Fruit fly (Drosophila melanogaster) whole organism, embryonic: Measurements from ENCODE around the gene CG33307.

Experiments used
- Aef1 ChIP-seq: fragments of 200-800 bp; sonication (Bioruptor generic); IDR thresholded peaks from 3 replicates; pipeline ENCODE4 v1.3.6; 2022; ENCODE audit warnings: missing biosample characterization, missing genetic modification characterization
- CG11696 ChIP-seq: fragments of 200-800 bp; sonication (Bioruptor generic); IDR thresholded peaks from 2 replicates; pipeline ENCODE4 v1.3.6; 2022; ENCODE audit warnings: missing biosample characterization, missing genetic modification characterization
- CG12219 ChIP-seq: fragments of 200-800 bp; sonication (Bioruptor generic); optimal IDR thresholded peaks from 3 replicates; lab custom pipeline; 2018; ENCODE audit warnings: missing biosample characterization, mild to moderate bottlenecking, missing genetic modification characterization
- CG1233 ChIP-seq: fragments of 200-800 bp; sonication (Bioruptor generic); optimal IDR thresholded peaks from 4 replicates; lab custom pipeline; 2018; ENCODE audit warnings: missing biosample characterization, mild to moderate bottlenecking, missing genetic modification characterization
- CG14050 ChIP-seq: fragments of 200-800 bp; sonication (Bioruptor generic); IDR thresholded peaks from 3 replicates; pipeline ENCODE4 v1.3.6; 2022; ENCODE audit warnings: missing biosample characterization, missing genetic modification characterization
- CG14965 ChIP-seq: fragments of 200-800 bp; sonication (Bioruptor generic); optimal IDR thresholded peaks from 2 replicates; lab custom pipeline; 2016; ENCODE audit warnings: missing biosample characterization, missing genetic modification characterization, borderline replicate concordance
- CG16815 ChIP-seq: fragments of 200-800 bp; sonication (Bioruptor generic); optimal IDR thresholded peaks from 3 replicates; lab custom pipeline; 2017; ENCODE audit warnings: missing biosample characterization, mild to moderate bottlenecking, missing genetic modification characterization
- CG2116 ChIP-seq: fragments of 200-800 bp; sonication (Bioruptor generic); optimal IDR thresholded peaks from 3 replicates; lab custom pipeline; 2018; ENCODE audit warnings: missing biosample characterization, mild to moderate bottlenecking, missing genetic modification characterization
- CG31224 ChIP-seq: fragments of 200-800 bp; sonication (Bioruptor generic); IDR thresholded peaks from 2 replicates; pipeline ENCODE4 v1.3.6; 2022; ENCODE audit warnings: missing biosample characterization, missing genetic modification characterization
- CG4707 ChIP-seq: fragments of 200-800 bp; sonication (Bioruptor generic); optimal IDR thresholded peaks from 2 replicates; lab custom pipeline; 2018; ENCODE audit warnings: missing biosample characterization, mild to moderate bottlenecking, missing genetic modification characterization, moderate library complexity
- CG4820 ChIP-seq: fragments of 200-800 bp; sonication (Bioruptor generic); optimal IDR thresholded peaks from 3 replicates; lab custom pipeline; 2016; ENCODE audit warnings: missing biosample characterization, missing genetic modification characterization
- CG5245 ChIP-seq: fragments of 200-800 bp; sonication (Bioruptor generic); optimal IDR thresholded peaks from 3 replicates; lab custom pipeline; 2016; ENCODE audit warnings: missing biosample characterization, missing genetic modification characterization
- CG5953 ChIP-seq: fragments of 200-800 bp; sonication (Bioruptor generic); IDR thresholded peaks from 2 replicates; pipeline ENCODE4 v1.3.6; 2022; ENCODE audit warnings: missing biosample characterization, missing genetic modification characterization
- CG6854 ChIP-seq: fragments of 200-800 bp; sonication (Bioruptor generic); optimal IDR thresholded peaks from 3 replicates; lab custom pipeline; 2017; ENCODE audit warnings: missing biosample characterization, mild to moderate bottlenecking, missing genetic modification characterization
- CG7271 ChIP-seq: fragments of 200-800 bp; sonication (Bioruptor generic); optimal IDR thresholded peaks from 2 replicates; lab custom pipeline; 2018; ENCODE audit warnings: missing biosample characterization, mild to moderate bottlenecking, missing genetic modification characterization, moderate library complexity
- CG7556 ChIP-seq: fragments of 200-800 bp; sonication (Bioruptor generic); optimal IDR thresholded peaks from 2 replicates; lab custom pipeline; 2017; ENCODE audit warnings: missing biosample characterization, mild to moderate bottlenecking, missing genetic modification characterization
- CG8290 ChIP-seq, 3 experiments: fragments of 200-800 bp; sonication (Bioruptor generic); optimal IDR thresholded peaks; 2 replicates each; lab custom pipeline; 2016 to 2019; ENCODE audit warnings: missing biosample characterization in 3 of 3, missing genetic modification characterization in 3 of 3, mild to moderate bottlenecking in 2 of 3, moderate library complexity in 1 of 3
- CG8478 ChIP-seq: fragments of >200 bp; optimal IDR thresholded peaks from 2 replicates; lab custom pipeline; 2018
- CG9932 ChIP-seq: fragments of 200-800 bp; sonication (Bioruptor generic); IDR thresholded peaks from 2 replicates; pipeline ENCODE4 v1.3.6; 2022; ENCODE audit warnings: missing biosample characterization, missing genetic modification characterization
- ERR ChIP-seq: fragments of 200-800 bp; sonication (Bioruptor generic); optimal IDR thresholded peaks from 2 replicates; lab custom pipeline; 2016; ENCODE audit warnings: missing biosample characterization, missing genetic modification characterization
- Ets97D ChIP-seq: fragments of 200-800 bp; sonication (Bioruptor generic); optimal IDR thresholded peaks from 3 replicates; lab custom pipeline; 2016; ENCODE audit warnings: missing biosample characterization, missing genetic modification characterization
- HLH4C ChIP-seq: fragments of 200-800 bp; sonication (Bioruptor generic); IDR thresholded peaks from 3 replicates; pipeline ENCODE4 v1.3.6; 2022; ENCODE audit warnings: missing biosample characterization, missing genetic modification characterization; ENCODE audit not compliant: partially characterized antibody
- MBD-R2 ChIP-seq: fragments of 200-800 bp; sonication (Bioruptor generic); IDR thresholded peaks from 2 replicates; pipeline ENCODE4 v1.3.6; 2022; ENCODE audit warnings: missing biosample characterization, missing genetic modification characterization
- NK7.1 ChIP-seq: fragments of 200-800 bp; sonication (Bioruptor generic); optimal IDR thresholded peaks from 3 replicates; lab custom pipeline; 2016; ENCODE audit warnings: missing biosample characterization, missing genetic modification characterization
- Neu2 ChIP-seq: fragments of 200-800 bp; sonication (Bioruptor generic); optimal IDR thresholded peaks from 3 replicates; lab custom pipeline; 2016; ENCODE audit warnings: missing biosample characterization, missing genetic modification characterization, borderline replicate concordance
- Sry-β ChIP-seq: fragments of 200-800 bp; sonication (Bioruptor generic); optimal IDR thresholded peaks from 2 replicates; lab custom pipeline; 2018; ENCODE audit warnings: missing biosample characterization, mild to moderate bottlenecking, missing genetic modification characterization, moderate library complexity
- Trl ChIP-seq, 3 experiments: fragments of >200 bp in 2 of 3; fragments of 200-800 bp in 1 of 3; sonication (Bioruptor generic) in 1 of 3; optimal IDR thresholded peaks; 2 replicates in 1 of 3; 3 replicates in 2 of 3; lab custom pipeline; 2016 to 2017; ENCODE audit warnings: missing biosample characterization in 1 of 3, missing genetic modification characterization in 1 of 3
- ac ChIP-seq: fragments of 200-800 bp; sonication (Bioruptor generic); optimal IDR thresholded peaks from 3 replicates; lab custom pipeline; 2017; ENCODE audit warnings: missing biosample characterization, mild to moderate bottlenecking, missing genetic modification characterization
- ap ChIP-seq: fragments of 200-800 bp; sonication (Bioruptor generic); IDR thresholded peaks from 2 replicates; pipeline ENCODE4 v1.3.6; 2022; ENCODE audit warnings: missing biosample characterization, missing genetic modification characterization
- ara ChIP-seq: fragments of 200-800 bp; sonication (Bioruptor generic); IDR thresholded peaks from 2 replicates; pipeline ENCODE4 v1.3.6; 2022; ENCODE audit warnings: missing biosample characterization, missing genetic modification characterization
- bbx ChIP-seq: fragments of 200-800 bp; sonication (Bioruptor generic); IDR thresholded peaks from 2 replicates; pipeline ENCODE4 v1.3.6; 2022; ENCODE audit warnings: missing biosample characterization, missing genetic modification characterization; ENCODE audit not compliant: partially characterized antibody
- bowl ChIP-seq: fragments of 200-800 bp; sonication (Bioruptor generic); IDR thresholded peaks from 2 replicates; pipeline ENCODE4 v1.3.6; 2022; ENCODE audit warnings: missing biosample characterization, missing genetic modification characterization
- br ChIP-seq: fragments of >200 bp; optimal IDR thresholded peaks from 2 replicates; lab custom pipeline; 2017
- ci ChIP-seq: fragments of 200-800 bp; sonication (Bioruptor generic); IDR thresholded peaks from 3 replicates; pipeline ENCODE4 v1.3.6; 2022; ENCODE audit warnings: missing biosample characterization, missing genetic modification characterization
- croc ChIP-seq: fragments of 200-800 bp; sonication (Bioruptor generic); conservative IDR thresholded peaks from 3 replicates; pipeline ENCODE4 v1.3.6; 2022; ENCODE audit warnings: missing biosample characterization, missing genetic modification characterization
- danr ChIP-seq: fragments of 200-800 bp; sonication (Bioruptor generic); IDR thresholded peaks from 2 replicates; pipeline ENCODE4 v1.3.6; 2022; ENCODE audit warnings: missing biosample characterization, missing genetic modification characterization
- dpn ChIP-seq, 2 experiments: fragments of 200-800 bp; sonication (Bioruptor generic); optimal IDR thresholded peaks; 3 replicates each; lab custom pipeline; 2016; ENCODE audit warnings: missing biosample characterization in 2 of 2, missing genetic modification characterization in 2 of 2
- gce ChIP-seq: fragments of 200-800 bp; sonication (Bioruptor generic); IDR thresholded peaks from 3 replicates; pipeline ENCODE4 v1.3.6; 2022; ENCODE audit warnings: missing biosample characterization, missing genetic modification characterization
- gfzf ChIP-seq: fragments of 200-800 bp; sonication (Bioruptor generic); optimal IDR thresholded peaks from 2 replicates; lab custom pipeline; 2016; ENCODE audit warnings: missing biosample characterization, mild to moderate bottlenecking, missing genetic modification characterization, moderate library complexity
- gro ChIP-seq: fragments of 200-800 bp; sonication (Bioruptor generic); optimal IDR thresholded peaks from 2 replicates; lab custom pipeline; 2016; ENCODE audit warnings: missing biosample characterization, missing genetic modification characterization
- gsb ChIP-seq: fragments of 200-800 bp; sonication (Bioruptor generic); IDR thresholded peaks from 2 replicates; pipeline ENCODE4 v1.3.6; 2022; ENCODE audit warnings: missing biosample characterization, missing genetic modification characterization
- jumu ChIP-seq: fragments of 200-800 bp; sonication (Bioruptor generic); optimal IDR thresholded peaks from 3 replicates; lab custom pipeline; 2016; ENCODE audit warnings: missing biosample characterization, missing genetic modification characterization
- klu ChIP-seq: fragments of 200-800 bp; sonication (Bioruptor generic); IDR thresholded peaks from 2 replicates; pipeline ENCODE4 v1.3.6; 2022; ENCODE audit warnings: missing biosample characterization, missing genetic modification characterization
- sc ChIP-seq, 3 experiments: fragments of >200 bp in 2 of 3; fragments of 200-800 bp in 1 of 3; sonication (Bioruptor generic) in 1 of 3; optimal IDR thresholded peaks; 2 replicates in 2 of 3; 3 replicates in 1 of 3; lab custom pipeline; 2017; ENCODE audit warnings: mild to moderate bottlenecking in 1 of 3, missing biosample characterization in 1 of 3, missing genetic modification characterization in 1 of 3, missing genetic modification reagents in 1 of 3
- stc ChIP-seq: fragments of 200-800 bp; sonication (Bioruptor generic); IDR thresholded peaks from 2 replicates; pipeline ENCODE4 v1.3.6; 2022; ENCODE audit warnings: missing biosample characterization, missing genetic modification characterization
- sug ChIP-seq: fragments of 200-800 bp; optimal IDR thresholded peaks from 2 replicates; lab custom pipeline; 2019; ENCODE audit warnings: missing biosample characterization, mild to moderate bottlenecking, missing genetic modification characterization, moderate library complexity
- tna ChIP-seq: fragments of 200-800 bp; sonication (Bioruptor generic); IDR thresholded peaks from 2 replicates; pipeline ENCODE4 v1.3.6; 2022; ENCODE audit warnings: missing biosample characterization, missing genetic modification characterization; ENCODE audit not compliant: partially characterized antibody
- toy ChIP-seq: fragments of 200-800 bp; sonication (Bioruptor generic); IDR thresholded peaks from 2 replicates; pipeline ENCODE4 v1.3.6; 2022; ENCODE audit warnings: missing biosample characterization, missing genetic modification characterization
- unpg ChIP-seq: fragments of 200-800 bp; sonication (Bioruptor generic); optimal IDR thresholded peaks from 3 replicates; lab custom pipeline; 2018; ENCODE audit warnings: missing biosample characterization, mild to moderate bottlenecking, missing genetic modification characterization, moderate library complexity
- zfh2 ChIP-seq: fragments of 200-800 bp; sonication (Bioruptor generic); optimal IDR thresholded peaks from 2 replicates; lab custom pipeline; 2016; ENCODE audit warnings: missing biosample characterization, missing genetic modification characterization

Gene CG33307

DNA sequence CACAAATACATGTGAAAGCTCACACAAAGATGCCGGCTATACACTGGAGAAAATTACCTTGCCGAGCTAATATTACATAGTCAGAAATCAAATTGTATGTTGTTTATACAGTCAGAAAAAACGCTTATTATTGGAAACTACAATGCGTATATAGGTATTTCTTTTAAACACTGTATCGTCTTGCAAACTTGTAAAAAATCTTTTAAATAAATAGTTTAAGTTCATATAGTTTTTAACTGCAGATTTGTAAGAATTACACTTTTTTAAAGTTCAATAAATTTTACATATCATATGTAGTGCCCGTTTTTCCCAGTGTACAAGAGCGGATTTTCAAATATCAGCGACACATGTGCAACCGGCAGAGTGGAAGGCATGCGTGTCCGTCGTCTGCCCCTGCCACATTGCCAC, 1.6 kb downstream of the CG33307 start (continued):
- TF ChIP-seq zfh2 (GFP tag; lab: Kevin White, UChicago), result peak; percentile 52
- no peak for TF ChIP-seq bowl (GFP tag; lab: Robert Waterston, UW)
- TF ChIP-seq CG7271 (tag; lab: Kevin White, UChicago), result no peak
- TF ChIP-seq tna (GFP tag; lab: Robert Waterston, UW), result no peak
- TF ChIP-seq HLH4C (GFP tag; lab: Robert Waterston, UW), result no peak
- peak; percentile 45 for TF ChIP-seq CG31224 (GFP tag; lab: Robert Waterston, UW)
- TF ChIP-seq CG1233 (GFP tag; lab: Kevin White, UChicago), result peak; percentile 36
- TF ChIP-seq danr (GFP tag; lab: Robert Waterston, UW), result peak; percentile 74
- TF ChIP-seq NK7.1 (GFP tag; lab: Kevin White, UChicago), result peak; percentile 62
- peak; percentile 66 for TF ChIP-seq jumu (GFP tag; lab: Kevin White, UChicago)
- TF ChIP-seq Sry-β (GFP tag; lab: Kevin White, UChicago), result no peak
- TF ChIP-seq gro (GFP tag; lab: Kevin White, UChicago), result peak; percentile 15
- no peak for TF ChIP-seq bbx (GFP tag; lab: Robert Waterston, UW)
- peak; percentile 57 for TF ChIP-seq Ets97D (GFP tag; lab: Kevin White, UChicago)
- peak; percentile 81 to 83 for TF ChIP-seq dpn (GFP tag; optimal IDR thresholded peaks at IDR 0.05; lab: Kevin White, UChicago)
- TF ChIP-seq croc (GFP tag; lab: Robert Waterston, UW), result peak; percentile 69
- peak; percentile 85 for TF ChIP-seq CG5245 (GFP tag; lab: Kevin White, UChicago)
- peak; percentile 9 for TF ChIP-seq ac (GFP tag; lab: Kevin White, UChicago)
- TF ChIP-seq CG4707 (GFP tag; lab: Kevin White, UChicago), result no peak
- TF ChIP-seq CG14050 (GFP tag; lab: Robert Waterston, UW), result peak; percentile 83
- TF ChIP-seq klu (GFP tag; lab: Robert Waterston, UW), result peak; percentile 74
- TF ChIP-seq ci (GFP tag; lab: Robert Waterston, UW), result peak; percentile 78
- no peak for TF ChIP-seq sc (optimal IDR thresholded peaks at IDR 0.05; lab: Kevin White, UChicago)
- peak; percentile 62 for TF ChIP-seq sc (GFP tag; optimal IDR thresholded peaks at IDR 0.05; lab: Kevin White, UChicago)
- TF ChIP-seq CG7556 (GFP tag; lab: Kevin White, UChicago), result peak; percentile 87
- TF ChIP-seq CG5953 (GFP tag; lab: Robert Waterston, UW), result peak; percentile 61
- TF ChIP-seq CG8478, result no peak
- no peak for TF ChIP-seq br
- TF ChIP-seq CG6854 (GFP tag; lab: Kevin White, UChicago), result peak; percentile 2
- TF ChIP-seq ap (GFP tag; lab: Robert Waterston, UW), result peak; percentile 56
- peak; percentile 63 for TF ChIP-seq CG16815
- TF ChIP-seq gsb, result 0 out of 2 replicates have a peak, but pooled peaks have one; percentile 38
- TF ChIP-seq CG14965 (GFP tag; lab: Kevin White, UChicago), result no peak
- TF ChIP-seq CG4820 (GFP tag; lab: Kevin White, UChicago), result peak; percentile 92
- 0 out of 2 replicates have a peak, but pooled peaks have one; percentile 26 for TF ChIP-seq toy
- peak; percentile 46 for TF ChIP-seq CG2116 (GFP tag; lab: Kevin White, UChicago)
- peak; percentile 53; the same call in 1 of the 3 replicates for TF ChIP-seq gce (GFP tag; lab: Robert Waterston, UW)
- TF ChIP-seq ERR (GFP tag; lab: Kevin White, UChicago), result peak; percentile 62
- peak; percentile 59 for TF ChIP-seq stc
- TF ChIP-seq Trl (optimal IDR thresholded peaks at IDR 0.05; lab: Kevin White, UChicago), result no peak
- peak; percentile 62 for TF ChIP-seq Trl (GFP tag; optimal IDR thresholded peaks at IDR 0.05; lab: Kevin White, UChicago)
- peak; percentile 40 for TF ChIP-seq sug (tag; lab: Kevin White, UChicago)
- TF ChIP-seq ara (GFP tag; lab: Robert Waterston, UW), result no peak; the same call in 1 of the 2 replicates
- peak; percentile 81 for TF ChIP-seq CG8290 (GFP tag; optimal IDR thresholded peaks at IDR 0.05; lab: Kevin White, UChicago)
- peak in 1 of 2 experiments; percentile 1 for TF ChIP-seq CG8290 (tag; optimal IDR thresholded peaks at IDR 0.05; lab: Kevin White, UChicago)
- peak; percentile 58; the same call in 1 of the 2 replicates for TF ChIP-seq CG9932 (GFP tag; lab: Robert Waterston, UW)
- peak; percentile 91 for TF ChIP-seq unpg (GFP tag; lab: Kevin White, UChicago)
- 0 out of 2 replicates have a peak, but pooled peaks have one; percentile 41 for TF ChIP-seq MBD-R2 (GFP tag; lab: Robert Waterston, UW)
- TF ChIP-seq Neu2 (GFP tag; lab: Kevin White, UChicago), result no peak
- no peak for TF ChIP-seq gfzf
- TF ChIP-seq CG11696 (GFP tag; lab: Robert Waterston, UW), result peak; percentile 46; the same call in 1 of the 2 replicates
- peak; percentile 72 for TF ChIP-seq CG12219 (GFP tag; lab: Kevin White, UChicago)
- TF ChIP-seq Aef1 (GFP tag; lab: Robert Waterston, UW), result peak; percentile 74
